Worm (Caenorhabditis elegans) whole organism, young adult: Measurements from ENCODE around the gene Y39G8B.7.

ENCODE experiments used
- C17E4.6 ChIP-seq: fragments of 200-800 bp; sonication (Bioruptor generic); IDR thresholded peaks from 2 replicates; pipeline ENCODE4 v1.3.6; 2022; ENCODE audit warnings: missing genetic modification reagents, missing genetic modification characterization, missing compliant biosample characterization
- D2030.7 ChIP-seq: fragments of 200-800 bp; sonication (Bioruptor generic); IDR thresholded peaks from 2 replicates; pipeline ENCODE4 v1.3.6; 2022; ENCODE audit warnings: missing genetic modification reagents, missing genetic modification characterization, missing compliant biosample characterization
- F22D6.2 ChIP-seq: sonication (generic microtip); optimal IDR thresholded peaks from 2 replicates; lab custom pipeline; 2016; ENCODE audit warnings: mild to moderate bottlenecking, missing genetic modification characterization, missing compliant biosample characterization
- F23B12.7 ChIP-seq: sonication (generic microtip); optimal IDR thresholded peaks from 2 replicates; lab custom pipeline; 2017; ENCODE audit warnings: missing genetic modification characterization, mild to moderate bottlenecking, missing compliant biosample characterization, antibody characterized with exemption, moderate library complexity; ENCODE audit not compliant: insufficient read depth
- F33H1.4 ChIP-seq: fragments of 200-800 bp; sonication (Bioruptor generic); IDR thresholded peaks from 2 replicates; pipeline ENCODE4 v1.3.6; 2022; ENCODE audit warnings: missing genetic modification reagents, missing genetic modification characterization, missing compliant biosample characterization
- F39B2.1 ChIP-seq: fragments of 200-800 bp; sonication (Bioruptor generic); IDR thresholded peaks from 2 replicates; pipeline ENCODE4 v1.3.6; 2022; ENCODE audit warnings: missing genetic modification reagents, missing genetic modification characterization, missing compliant biosample characterization
- F49E8.2 ChIP-seq: sonication (generic microtip); optimal IDR thresholded peaks from 3 replicates; lab custom pipeline; 2017; ENCODE audit warnings: missing genetic modification characterization, mild to moderate bottlenecking, missing compliant biosample characterization, antibody characterized with exemption, moderate library complexity; ENCODE audit not compliant: insufficient read depth
- F52B5.7 ChIP-seq: sonication (generic microtip); optimal IDR thresholded peaks from 2 replicates; lab custom pipeline; 2016; ENCODE audit warnings: mild to moderate bottlenecking, missing genetic modification characterization, missing compliant biosample characterization
- F55B11.4 ChIP-seq: sonication (generic microtip); optimal IDR thresholded peaks from 2 replicates; lab custom pipeline; 2016; ENCODE audit warnings: missing compliant biosample characterization, missing genetic modification characterization, borderline replicate concordance; ENCODE audit not compliant: insufficient read depth
- K11D2.4 ChIP-seq: fragments of 200-800 bp; sonication (Bioruptor generic); IDR thresholded peaks from 2 replicates; pipeline ENCODE4 v1.3.6; 2022; ENCODE audit warnings: missing genetic modification reagents, missing genetic modification characterization, missing compliant biosample characterization
- Y53G8AR.9 ChIP-seq: fragments of 200-800 bp; sonication (Bioruptor generic); conservative IDR thresholded peaks from 2 replicates; pipeline ENCODE4 v1.3.6; 2022; ENCODE audit warnings: missing genetic modification reagents, missing genetic modification characterization, missing compliant biosample characterization
- Y56A3A.18 ChIP-seq: fragments of 200-800 bp; sonication (Bioruptor generic); IDR thresholded peaks from 2 replicates; pipeline ENCODE4 v1.3.6; 2022; ENCODE audit warnings: missing genetic modification reagents, missing genetic modification characterization, missing compliant biosample characterization
- Y95B8A.8 ChIP-seq: fragments of 200-800 bp; sonication (Bioruptor generic); IDR thresholded peaks from 2 replicates; pipeline ENCODE4 v1.3.6; 2022; ENCODE audit warnings: missing genetic modification reagents, missing genetic modification characterization, missing compliant biosample characterization
- ZK185.1 ChIP-seq: sonication (generic microtip); optimal IDR thresholded peaks from 2 replicates; lab custom pipeline; 2016; ENCODE audit warnings: mild to moderate bottlenecking, missing genetic modification characterization, missing compliant biosample characterization; ENCODE audit not compliant: poor library complexity, severe bottlenecking
- ama-1 ChIP-seq, 3 experiments: fragments of 150-350 bp in 1 of 3; sonication (generic microtip) in 2 of 3; optimal IDR thresholded peaks; 2 replicates each; lab custom pipeline; 2014 to 2018; ENCODE audit warnings: missing biosample characterization in 2 of 3, missing genetic modification characterization in 2 of 3, missing genetic modification reagents in 2 of 3
- aptf-2 ChIP-seq: fragments of 200-800 bp; sonication (Bioruptor generic); conservative IDR thresholded peaks from 2 replicates; pipeline ENCODE4 v1.3.6; 2022; ENCODE audit warnings: missing genetic modification reagents, missing genetic modification characterization, missing compliant biosample characterization
- attf-3 ChIP-seq: fragments of 200-800 bp; sonication (Bioruptor generic); conservative IDR thresholded peaks from 2 replicates; pipeline ENCODE4 v1.3.6; 2022; ENCODE audit warnings: missing genetic modification reagents, missing genetic modification characterization, missing compliant biosample characterization
- ccch-3 ChIP-seq: fragments of 200-800 bp; sonication (Bioruptor generic); optimal IDR thresholded peaks from 2 replicates; lab custom pipeline; 2018; ENCODE audit warnings: mild to moderate bottlenecking, missing genetic modification characterization, missing compliant biosample characterization
- ceh-40 ChIP-seq: fragments of 200-800 bp; sonication (Bioruptor generic); IDR thresholded peaks from 2 replicates; pipeline ENCODE4 v1.3.6; 2022; ENCODE audit warnings: missing genetic modification characterization, missing compliant biosample characterization
- ceh-79 ChIP-seq: sonication (generic microtip); optimal IDR thresholded peaks from 2 replicates; lab custom pipeline; 2017; ENCODE audit warnings: mild to moderate bottlenecking, missing genetic modification characterization, missing compliant biosample characterization
- chd-7 ChIP-seq: sonication (generic microtip); optimal IDR thresholded peaks from 2 replicates; lab custom pipeline; 2016; ENCODE audit warnings: mild to moderate bottlenecking, missing genetic modification characterization, moderate library complexity, missing compliant biosample characterization
- dpff-1 ChIP-seq: sonication (generic microtip); optimal IDR thresholded peaks from 2 replicates; lab custom pipeline; 2017; ENCODE audit warnings: mild to moderate bottlenecking, missing genetic modification characterization, missing compliant biosample characterization
- dpl-1 ChIP-seq: fragments of 150-350 bp; optimal IDR thresholded peaks from 2 replicates; lab custom pipeline; 2014; ENCODE audit warnings: missing biosample characterization, missing genetic modification reagents, missing genetic modification characterization
- efl-1 ChIP-seq: fragments of 150-350 bp; optimal IDR thresholded peaks from 2 replicates; lab custom pipeline; 2014; ENCODE audit warnings: missing biosample characterization, missing genetic modification reagents, missing genetic modification characterization
- fkh-3 ChIP-seq: sonication (generic microtip); optimal IDR thresholded peaks from 2 replicates; lab custom pipeline; 2016; ENCODE audit warnings: mild to moderate bottlenecking, missing genetic modification characterization, missing compliant biosample characterization
- hlh-26 ChIP-seq: fragments of 200-800 bp; sonication (Bioruptor generic); conservative IDR thresholded peaks from 2 replicates; pipeline ENCODE4 v1.3.6; 2022; ENCODE audit warnings: missing genetic modification reagents, missing genetic modification characterization, missing compliant biosample characterization
- hrde-1 ChIP-seq: sonication (generic microtip); optimal IDR thresholded peaks from 2 replicates; lab custom pipeline; 2016; ENCODE audit warnings: missing genetic modification characterization, mild to moderate bottlenecking, missing compliant biosample characterization, moderate library complexity, missing genotype, missing genetic modification reagents, borderline replicate concordance
- let-526 ChIP-seq: fragments of 200-800 bp; sonication (Bioruptor generic); IDR thresholded peaks from 2 replicates; pipeline ENCODE4 v1.3.6; 2022; ENCODE audit warnings: missing genetic modification reagents, missing genetic modification characterization, missing compliant biosample characterization
- lin-40 ChIP-seq: sonication (generic microtip); optimal IDR thresholded peaks from 2 replicates; lab custom pipeline; 2016; ENCODE audit warnings: missing genetic modification characterization, mild to moderate bottlenecking, missing compliant biosample characterization, missing genotype, missing genetic modification reagents
- lin-54 ChIP-seq: fragments of 200-800 bp; sonication (Bioruptor generic); optimal IDR thresholded peaks from 2 replicates; lab custom pipeline; 2018; ENCODE audit warnings: mild to moderate bottlenecking, missing genetic modification characterization, missing compliant biosample characterization
- mcd-1 ChIP-seq: fragments of 200-800 bp; sonication (Bioruptor generic); IDR thresholded peaks from 2 replicates; pipeline ENCODE4 v1.3.6; 2022; ENCODE audit warnings: missing genetic modification reagents, missing genetic modification characterization, missing compliant biosample characterization
- mxl-1 ChIP-seq: sonication (generic microtip); optimal IDR thresholded peaks from 2 replicates; lab custom pipeline; 2016; ENCODE audit warnings: missing genetic modification characterization, missing compliant biosample characterization
- nfyb-1 ChIP-seq: fragments of 200-800 bp; sonication (Bioruptor generic); IDR thresholded peaks from 2 replicates; pipeline ENCODE4 v1.3.6; 2022; ENCODE audit warnings: missing genetic modification reagents, missing genetic modification characterization, missing compliant biosample characterization
- nhr-120 ChIP-seq: fragments of 200-800 bp; sonication (Bioruptor generic); IDR thresholded peaks from 2 replicates; pipeline ENCODE4 v1.3.6; 2022; ENCODE audit warnings: missing genetic modification characterization, missing compliant biosample characterization
- nhr-179 ChIP-seq: sonication (generic microtip); optimal IDR thresholded peaks from 2 replicates; lab custom pipeline; 2016; ENCODE audit warnings: mild to moderate bottlenecking, missing genetic modification characterization, missing compliant biosample characterization
- nhr-27 ChIP-seq: fragments of 200-800 bp; sonication (Bioruptor generic); optimal IDR thresholded peaks from 2 replicates; lab custom pipeline; 2018; ENCODE audit warnings: mild to moderate bottlenecking, missing genetic modification characterization, moderate library complexity, missing compliant biosample characterization
- nhr-90 ChIP-seq: sonication (generic microtip); optimal IDR thresholded peaks from 2 replicates; lab custom pipeline; 2016; ENCODE audit warnings: missing genotype, mild to moderate bottlenecking, missing genetic modification characterization, missing compliant biosample characterization
- pbrm-1 ChIP-seq: fragments of 200-800 bp; sonication (Bioruptor generic); IDR thresholded peaks from 2 replicates; pipeline ENCODE4 v1.3.6; 2022; ENCODE audit warnings: missing genetic modification reagents, missing genetic modification characterization, missing compliant biosample characterization
- snpc-3.4 ChIP-seq: sonication (generic microtip); optimal IDR thresholded peaks from 2 replicates; lab custom pipeline; 2017; ENCODE audit warnings: missing genetic modification characterization, mild to moderate bottlenecking, missing compliant biosample characterization, antibody characterized with exemption, moderate library complexity, missing genotype, missing genetic modification reagents
- snpc-4 ChIP-seq, 5 experiments: fragments of 150-350 bp in 1 of 5; sonication (generic microtip) in 4 of 5; optimal IDR thresholded peaks; 2 replicates each; lab custom pipeline; 2014 to 2018; ENCODE audit warnings: missing genetic modification characterization in 5 of 5, missing biosample characterization in 3 of 5, antibody characterized with exemption in 2 of 5, mild to moderate bottlenecking in 2 of 5, missing compliant biosample characterization in 2 of 5, missing genotype in 2 of 5, moderate library complexity in 2 of 5, missing genetic modification reagents in 1 of 5
- somi-1 ChIP-seq: fragments of 200-800 bp; sonication (Bioruptor generic); optimal IDR thresholded peaks from 2 replicates; lab custom pipeline; 2018; ENCODE audit warnings: mild to moderate bottlenecking, missing genetic modification characterization, missing compliant biosample characterization
- sptf-2 ChIP-seq: fragments of 200-800 bp; sonication (Bioruptor generic); optimal IDR thresholded peaks from 2 replicates; lab custom pipeline; 2018; ENCODE audit warnings: mild to moderate bottlenecking, missing genetic modification characterization, missing compliant biosample characterization
- tbx-9 ChIP-seq: sonication (generic microtip); optimal IDR thresholded peaks from 2 replicates; lab custom pipeline; 2016; ENCODE audit warnings: borderline replicate concordance, missing genetic modification characterization, inconsistent platforms, missing compliant biosample characterization
- tlf-1 ChIP-seq: fragments of 200-800 bp; sonication (Bioruptor generic); optimal IDR thresholded peaks from 2 replicates; lab custom pipeline; 2018; ENCODE audit warnings: mild to moderate bottlenecking, missing genetic modification characterization, missing compliant biosample characterization
- xnd-1 ChIP-seq: sonication (generic microtip); optimal IDR thresholded peaks from 2 replicates; lab custom pipeline; 2016; ENCODE audit warnings: missing genotype, missing genetic modification reagents, missing genetic modification characterization, missing compliant biosample characterization
- ztf-18 ChIP-seq: sonication (generic microtip); optimal IDR thresholded peaks from 2 replicates; lab custom pipeline; 2016; ENCODE audit warnings: missing genotype, mild to moderate bottlenecking, missing genetic modification characterization, missing compliant biosample characterization
- ztf-3 ChIP-seq: fragments of 200-800 bp; sonication (Bioruptor generic); optimal IDR thresholded peaks from 2 replicates; lab custom pipeline; 2018; ENCODE audit warnings: mild to moderate bottlenecking, missing genetic modification characterization, missing compliant biosample characterization
- ztf-6 ChIP-seq: fragments of 200-800 bp; sonication (Bioruptor generic); IDR thresholded peaks from 2 replicates; pipeline ENCODE4 v1.3.6; 2022; ENCODE audit warnings: missing genetic modification reagents, missing genetic modification characterization, missing compliant biosample characterization

Y39G8B.7 gene

ce11 chrII:13976161-13976560, 18.7 kb downstream of the Y39G8B.7 start, which contains the start of gene Y39G8B.2 (continued):
- TF ChIP-seq nhr-120 (GFP tag; lab: Robert Waterston, UW) (no peak), F23B12.7 (tag; lab: Kevin White, UChicago) (peak; percentile 30), lin-40 (no peak), ztf-3 (GFP tag; lab: Kevin White, UChicago) (no peak), mcd-1 (GFP tag; lab: Robert Waterston, UW) (peak; percentile 96), K11D2.4 (peak; percentile 50; the same call in 1 of the 2 replicates), snpc-3.4 (no peak), Y95B8A.8 (GFP tag; lab: Robert Waterston, UW) (no peak), dpl-1 (GFP tag; lab: Kevin White, UChicago) (peak; percentile 41), nfyb-1 (peak; percentile 69), F55B11.4 (no peak), tlf-1 (GFP tag; lab: Kevin White, UChicago) (no peak), nhr-27 (no peak), hlh-26 (no peak), aptf-2 (GFP tag; lab: Robert Waterston, UW) (no peak), F22D6.2 (no peak), F39B2.1 (GFP tag; lab: Robert Waterston, UW) (no peak), ceh-79 (tag; lab: Kevin White, UChicago) (no peak), ceh-40 (GFP tag; lab: Robert Waterston, UW) (no peak), lin-54 (no peak), ztf-6 (GFP tag; lab: Robert Waterston, UW) (no peak), attf-3 (GFP tag; lab: Robert Waterston, UW) (0 out of 2 replicates have a peak, but pooled peaks have one; percentile 26), sptf-2 (GFP tag; lab: Kevin White, UChicago) (no peak), hrde-1 (no peak), D2030.7 (GFP tag; lab: Robert Waterston, UW) (no peak), ccch-3 (GFP tag; lab: Kevin White, UChicago) (no peak), ztf-18 (tag; lab: Kevin White, UChicago) (no peak), efl-1 (GFP tag; lab: Kevin White, UChicago) (peak; percentile 40), snpc-4 (GFP tag; optimal IDR thresholded peaks at IDR 0.05; lab: Kevin White, UChicago) (no peak), snpc-4 (tag; optimal IDR thresholded peaks at IDR 0.05; lab: Kevin White, UChicago) (peak in 1 of 4 experiments; percentile 74), F33H1.4 (GFP tag; lab: Robert Waterston, UW) (no peak), chd-7 (tag; lab: Kevin White, UChicago) (peak; percentile 1), nhr-90 (tag; lab: Kevin White, UChicago) (no peak), F52B5.7 (tag; lab: Kevin White, UChicago) (no peak), xnd-1 (tag; lab: Kevin White, UChicago) (no peak), fkh-3 (tag; lab: Kevin White, UChicago) (no peak), let-526 (GFP tag; lab: Robert Waterston, UW) (no peak), pbrm-1 (peak; percentile 76; the same call in 1 of the 2 replicates), nhr-179 (tag; lab: Kevin White, UChicago) (no peak), dpff-1 (no peak), ZK185.1 (tag; lab: Kevin White, UChicago) (no peak), ama-1 (optimal IDR thresholded peaks at IDR 0.05; lab: Kevin White, UChicago) (no peak), ama-1 (GFP tag; optimal IDR thresholded peaks at IDR 0.05; lab: Kevin White, UChicago) (no peak), Y53G8AR.9 (no peak), somi-1 (no peak), Y56A3A.18 (GFP tag; lab: Robert Waterston, UW) (no peak), tbx-9 (tag; lab: Kevin White, UChicago) (no peak), F49E8.2 (tag; lab: Kevin White, UChicago) (no peak), mxl-1 (no peak), C17E4.6 (GFP tag; lab: Robert Waterston, UW) (no peak)
